Worm (Caenorhabditis elegans): ENCODE data around the gene arrd-5.
A peak's percentile ranks its signal among the peaks of the same experiment; 100 is the strongest.

The arrd-5 gene

DNA sequence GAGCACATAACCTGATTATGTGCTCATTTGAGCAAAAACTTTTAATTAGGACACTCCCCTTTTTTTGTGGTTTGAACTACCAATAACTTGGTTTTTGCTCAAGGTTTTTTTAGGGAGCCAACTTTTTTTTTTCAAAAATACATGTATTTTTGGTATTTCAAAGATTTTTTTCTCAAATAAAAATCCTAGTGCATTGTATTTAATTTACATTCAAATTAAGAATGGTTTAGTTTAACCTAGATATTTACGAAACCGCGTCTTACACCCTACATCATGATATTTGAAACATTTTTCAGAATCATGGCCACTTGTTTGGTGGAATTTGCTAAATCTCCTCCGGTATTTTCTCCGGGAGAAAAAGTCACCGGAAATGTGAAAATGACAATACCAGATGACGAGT lies at the start of gene arrd-5:
Gene arrd-5, plus strand, starts transcription at position 301 of the 400 bp plus-strand sequence.
- TF ChIP-seq nhr-6 (tag; optimal IDR thresholded peaks at IDR 0.05) (no peak), nhr-237 (tag; optimal IDR thresholded peaks at IDR 0.05) (no peak), ama-1 (optimal IDR thresholded peaks at IDR 0.05) (no peak), aly-2 (tag; optimal IDR thresholded peaks at IDR 0.05) (no peak), R02D3.7 (tag; optimal IDR thresholded peaks at IDR 0.05) (no peak), snpc-4 (tag; optimal IDR thresholded peaks at IDR 0.05) (no peak), lin-13 (GFP tag; optimal IDR thresholded peaks at IDR 0.05) (no peak), ztf-11 (tag; optimal IDR thresholded peaks at IDR 0.05) (no peak), ZK546.5 (tag; optimal IDR thresholded peaks at IDR 0.05) (no peak), nhr-11 (tag; optimal IDR thresholded peaks at IDR 0.05) (no peak)

ce11 chrII:9786215-9786614 lies 48.8 kb upstream of the arrd-5 start:
- no peak for TF ChIP-seq alr-1 (tag; optimal IDR thresholded peaks at IDR 0.05)
- TF ChIP-seq gmeb-1 (tag; optimal IDR thresholded peaks at IDR 0.05) = no peak
- peak; percentile 1 for TF ChIP-seq nhr-21 (tag; optimal IDR thresholded peaks at IDR 0.05)
- TF ChIP-seq lin-39 (tag; optimal IDR thresholded peaks at IDR 0.05) = no peak
- peak in 1 of 2 experiments; percentile 7 for TF ChIP-seq lsy-2 (tag; optimal IDR thresholded peaks at IDR 0.05)
- no peak for TF ChIP-seq nhr-11 (tag; optimal IDR thresholded peaks at IDR 0.05)
- no peak for TF ChIP-seq nhr-25 (tag; optimal IDR thresholded peaks at IDR 0.05)
- no peak for TF ChIP-seq elt-1 (tag; optimal IDR thresholded peaks at IDR 0.05)
- TF ChIP-seq sma-9 (GFP tag; optimal IDR thresholded peaks at IDR 0.05) = peak; percentile 36
- no peak for TF ChIP-seq sma-9 (tag; optimal IDR thresholded peaks at IDR 0.05)

ce11 chrII:9787395-9788152 lies 47.4 kb upstream of the arrd-5 start, which contains the start of gene cyp-13A2:
Gene cyp-13A2, minus strand, starts transcription at chrII:9787629.
- no peak for TF ChIP-seq peb-1 (tag; optimal IDR thresholded peaks at IDR 0.05)
- no peak for TF ChIP-seq lin-13 (GFP tag; optimal IDR thresholded peaks at IDR 0.05)
- TF ChIP-seq egl-27 (tag; optimal IDR thresholded peaks at IDR 0.05) = peak; percentile 83
- peak; percentile 73 for TF ChIP-seq crh-2 (tag; optimal IDR thresholded peaks at IDR 0.05)
- TF ChIP-seq snpc-4 (tag; optimal IDR thresholded peaks at IDR 0.05) = peak; percentile 95
- TF ChIP-seq sma-9 (GFP tag; optimal IDR thresholded peaks at IDR 0.05) = peak; percentile 92
- TF ChIP-seq sma-9 (tag; optimal IDR thresholded peaks at IDR 0.05) = no peak
- TF ChIP-seq ZK546.5 (tag; optimal IDR thresholded peaks at IDR 0.05) = no peak
- peak in 1 of 2 experiments; percentile 52 for TF ChIP-seq lsy-2 (tag; optimal IDR thresholded peaks at IDR 0.05)
- TF ChIP-seq nhr-25 (tag; optimal IDR thresholded peaks at IDR 0.05) = peak; percentile 85
- TF ChIP-seq nhr-6 (tag; optimal IDR thresholded peaks at IDR 0.05) = peak; percentile 20
- TF ChIP-seq sem-4 (tag; optimal IDR thresholded peaks at IDR 0.05) = peak; percentile 47
- TF ChIP-seq mab-5 (tag; optimal IDR thresholded peaks at IDR 0.05) = no peak
- TF ChIP-seq nhr-23 (tag; optimal IDR thresholded peaks at IDR 0.05) = no peak
- no peak for TF ChIP-seq mbf-1 (tag; optimal IDR thresholded peaks at IDR 0.05)
- peak; percentile 73 for TF ChIP-seq sma-3 (GFP tag; optimal IDR thresholded peaks at IDR 0.05)
- peak; percentile 67 for TF ChIP-seq nhr-21 (tag; optimal IDR thresholded peaks at IDR 0.05)
- TF ChIP-seq ceh-82 (tag; optimal IDR thresholded peaks at IDR 0.05) = no peak
- TF ChIP-seq ama-1 (optimal IDR thresholded peaks at IDR 0.05) = no peak
- TF ChIP-seq fos-1 (tag; optimal IDR thresholded peaks at IDR 0.05) = peak; percentile 89
- TF ChIP-seq mdl-1 (tag; optimal IDR thresholded peaks at IDR 0.05) = peak in 1 of 2 experiments; percentile 68
- peak; percentile 80 for TF ChIP-seq F13H6.1 (tag; optimal IDR thresholded peaks at IDR 0.05)
- peak; percentile 86 for TF ChIP-seq blmp-1 (tag; optimal IDR thresholded peaks at IDR 0.05; ENCODE audit: insufficient read depth)
- TF ChIP-seq lin-11 (tag; optimal IDR thresholded peaks at IDR 0.05) = no peak
- peak; percentile 25 for TF ChIP-seq C34F6.9 (tag; optimal IDR thresholded peaks at IDR 0.05)
- TF ChIP-seq elt-1 (tag; optimal IDR thresholded peaks at IDR 0.05) = peak; percentile 35
- TF ChIP-seq gmeb-1 (tag; optimal IDR thresholded peaks at IDR 0.05) = peak; percentile 11
- TF ChIP-seq ceh-16 (tag; optimal IDR thresholded peaks at IDR 0.05) = peak; percentile 88
- peak; percentile 48 for TF ChIP-seq nhr-129 (tag; optimal IDR thresholded peaks at IDR 0.05)
- TF ChIP-seq unc-55 (GFP tag; optimal IDR thresholded peaks at IDR 0.05) = peak; percentile 45

ce11 chrII:9791185-9791584 lies 43.8 kb upstream of the arrd-5 start:
- TF ChIP-seq fos-1 (tag; optimal IDR thresholded peaks at IDR 0.05) (peak; percentile 97), ztf-4 (tag; optimal IDR thresholded peaks at IDR 0.05) (no peak), nhr-129 (tag; optimal IDR thresholded peaks at IDR 0.05) (peak; percentile 16), nhr-25 (tag; optimal IDR thresholded peaks at IDR 0.05) (no peak), sma-3 (GFP tag; optimal IDR thresholded peaks at IDR 0.05) (peak; percentile 44), sma-9 (GFP tag; optimal IDR thresholded peaks at IDR 0.05) (peak; percentile 94), sma-9 (tag; optimal IDR thresholded peaks at IDR 0.05) (no peak), nhr-21 (tag; optimal IDR thresholded peaks at IDR 0.05) (peak; percentile 41), lsy-2 (tag; optimal IDR thresholded peaks at IDR 0.05) (peak in 1 of 2 experiments; percentile 21), F13H6.1 (tag; optimal IDR thresholded peaks at IDR 0.05) (peak; percentile 73), mdl-1 (tag; optimal IDR thresholded peaks at IDR 0.05) (peak in 1 of 2 experiments; percentile 43), crh-2 (tag; optimal IDR thresholded peaks at IDR 0.05) (peak; percentile 70), C34F6.9 (tag; optimal IDR thresholded peaks at IDR 0.05) (no peak), gmeb-1 (tag; optimal IDR thresholded peaks at IDR 0.05) (peak; percentile 48)
